Worm (Caenorhabditis elegans) whole organism, mixed stage, embryonic: Measurements from ENCODE around the gene tra-2.

Experiments
- M03D4.4 ChIP-seq: sonication (generic microtip); optimal IDR thresholded peaks from 2 replicates; lab custom pipeline; 2017; ENCODE audit warnings: mild to moderate bottlenecking, missing genetic modification characterization, missing compliant biosample characterization
- bed-3 ChIP-seq: fragments of 200-800 bp; sonication (Bioruptor generic); optimal IDR thresholded peaks from 3 replicates; lab custom pipeline; 2018; ENCODE audit warnings: mild to moderate bottlenecking, missing genetic modification characterization, moderate library complexity, missing compliant biosample characterization
- blmp-1 ChIP-seq: fragments of 150-350 bp; optimal IDR thresholded peaks from 2 replicates; lab custom pipeline; 2014; ENCODE audit warnings: missing biosample characterization, missing genetic modification characterization
- ceh-39 ChIP-seq: fragments of 150-350 bp; optimal IDR thresholded peaks from 2 replicates; lab custom pipeline; 2014; ENCODE audit warnings: missing biosample characterization, missing genetic modification characterization
- ceh-43 ChIP-seq: fragments of 200-800 bp; sonication (Bioruptor generic); optimal IDR thresholded peaks from 2 replicates; lab custom pipeline; 2018; ENCODE audit warnings: mild to moderate bottlenecking, missing genetic modification characterization, moderate library complexity, missing compliant biosample characterization
- ceh-83 ChIP-seq: fragments of 200-800 bp; sonication (Bioruptor generic); optimal IDR thresholded peaks from 2 replicates; lab custom pipeline; 2018; ENCODE audit warnings: mild to moderate bottlenecking, missing genetic modification characterization, missing compliant biosample characterization
- ces-1 ChIP-seq: fragments of 150-350 bp; optimal IDR thresholded peaks from 2 replicates; lab custom pipeline; 2014; ENCODE audit warnings: missing biosample characterization, missing genetic modification reagents, missing genetic modification characterization
- cnd-1 ChIP-seq: fragments of 200-800 bp; sonication (Bioruptor generic); optimal IDR thresholded peaks from 2 replicates; lab custom pipeline; 2018; ENCODE audit warnings: mild to moderate bottlenecking, missing genetic modification characterization, missing compliant biosample characterization
- drap-1 ChIP-seq: fragments of 200-800 bp; sonication (Bioruptor generic); optimal IDR thresholded peaks from 3 replicates; lab custom pipeline; 2018; ENCODE audit warnings: mild to moderate bottlenecking, missing genetic modification characterization, missing compliant biosample characterization
- elt-1 ChIP-seq: sonication (generic microtip); optimal IDR thresholded peaks from 2 replicates; lab custom pipeline; 2017; ENCODE audit warnings: missing genetic modification characterization, mild to moderate bottlenecking, missing compliant biosample characterization, antibody characterized with exemption, moderate library complexity, borderline replicate concordance; ENCODE audit not compliant: insufficient read depth
- elt-3 ChIP-seq: fragments of 150-350 bp; optimal IDR thresholded peaks from 2 replicates; lab custom pipeline; 2014; ENCODE audit warnings: missing biosample characterization, missing genetic modification characterization
- flh-1 ChIP-seq: fragments of 200-800 bp; sonication (Bioruptor generic); optimal IDR thresholded peaks from 2 replicates; lab custom pipeline; 2018; ENCODE audit warnings: mild to moderate bottlenecking, missing genetic modification characterization, moderate library complexity, missing compliant biosample characterization
- ham-2 ChIP-seq: fragments of 200-800 bp; sonication (Bioruptor generic); optimal IDR thresholded peaks from 2 replicates; lab custom pipeline; 2018; ENCODE audit warnings: mild to moderate bottlenecking, missing genetic modification characterization, missing compliant biosample characterization
- hlh-1 ChIP-seq: fragments of 150-350 bp; optimal IDR thresholded peaks from 2 replicates; lab custom pipeline; 2014; ENCODE audit warnings: missing biosample characterization, missing genetic modification reagents, missing genetic modification characterization
- lin-13 ChIP-seq: fragments of 150-350 bp; optimal IDR thresholded peaks from 2 replicates; lab custom pipeline; 2014; ENCODE audit warnings: missing biosample characterization, missing genetic modification characterization
- lin-32 ChIP-seq: fragments of 200-800 bp; sonication (Bioruptor generic); optimal IDR thresholded peaks from 2 replicates; lab custom pipeline; 2018; ENCODE audit warnings: mild to moderate bottlenecking, missing genetic modification characterization, missing compliant biosample characterization
- lsy-2 ChIP-seq: fragments of 150-350 bp; optimal IDR thresholded peaks from 2 replicates; lab custom pipeline; 2014; ENCODE audit warnings: missing biosample characterization, missing genetic modification characterization
- mab-5 ChIP-seq: fragments of 150-350 bp; optimal IDR thresholded peaks from 2 replicates; lab custom pipeline; 2014; ENCODE audit warnings: missing biosample characterization, missing genetic modification characterization
- mep-1 ChIP-seq: fragments of 150-350 bp; optimal IDR thresholded peaks from 2 replicates; lab custom pipeline; 2017; ENCODE audit warnings: missing biosample characterization, missing genetic modification reagents, missing genetic modification characterization, inconsistent platforms
- mls-2 ChIP-seq: sonication (generic microtip); optimal IDR thresholded peaks from 2 replicates; lab custom pipeline; 2016; ENCODE audit warnings: mild to moderate bottlenecking, missing genetic modification characterization, moderate library complexity, missing compliant biosample characterization
- nhr-12 ChIP-seq: fragments of 150-350 bp; optimal IDR thresholded peaks from 2 replicates; lab custom pipeline; 2014; ENCODE audit warnings: missing biosample characterization, missing genetic modification characterization
- nhr-2 ChIP-seq: fragments of 150-350 bp; optimal IDR thresholded peaks from 2 replicates; lab custom pipeline; 2014; ENCODE audit warnings: missing biosample characterization, missing genetic modification characterization
- nhr-237 ChIP-seq: fragments of 150-350 bp; optimal IDR thresholded peaks from 2 replicates; lab custom pipeline; 2014; ENCODE audit warnings: missing biosample characterization, missing genetic modification characterization
- nhr-28 ChIP-seq: fragments of 150-350 bp; optimal IDR thresholded peaks from 2 replicates; lab custom pipeline; 2014; ENCODE audit warnings: missing biosample characterization, missing genetic modification characterization
- nhr-76 ChIP-seq: sonication (generic microtip); optimal IDR thresholded peaks from 2 replicates; lab custom pipeline; 2017; ENCODE audit warnings: missing biosample characterization, missing genetic modification characterization
- pha-4 ChIP-seq: fragments of 150-350 bp; optimal IDR thresholded peaks from 2 replicates; lab custom pipeline; 2018; ENCODE audit warnings: missing biosample characterization, missing genetic modification reagents, missing genetic modification characterization
- sem-2 ChIP-seq: fragments of 200-800 bp; sonication (Bioruptor generic); optimal IDR thresholded peaks from 2 replicates; lab custom pipeline; 2018; ENCODE audit warnings: mild to moderate bottlenecking, missing genetic modification characterization, missing compliant biosample characterization
- snpc-4 ChIP-seq: fragments of 150-350 bp; optimal IDR thresholded peaks from 2 replicates; lab custom pipeline; 2014; ENCODE audit warnings: missing biosample characterization, missing genetic modification characterization
- sptf-1 ChIP-seq: sonication (generic microtip); optimal IDR thresholded peaks from 2 replicates; lab custom pipeline; 2017; ENCODE audit warnings: mild to moderate bottlenecking, missing genetic modification characterization, moderate library complexity, missing compliant biosample characterization
- tbx-8 ChIP-seq: fragments of 200-800 bp; sonication (Bioruptor generic); optimal IDR thresholded peaks from 2 replicates; lab custom pipeline; 2018; ENCODE audit warnings: mild to moderate bottlenecking, missing genetic modification characterization, moderate library complexity, missing compliant biosample characterization
- unc-120 ChIP-seq: sonication (generic microtip); optimal IDR thresholded peaks from 2 replicates; lab custom pipeline; 2017; ENCODE audit warnings: missing genetic modification characterization, missing compliant biosample characterization; ENCODE audit not compliant: poor library complexity, severe bottlenecking
- unc-39 ChIP-seq: fragments of 150-350 bp; optimal IDR thresholded peaks from 2 replicates; lab custom pipeline; 2014; ENCODE audit warnings: missing biosample characterization, missing genetic modification characterization
- unc-62 ChIP-seq: fragments of 150-350 bp; optimal IDR thresholded peaks from 2 replicates; lab custom pipeline; 2014; ENCODE audit warnings: missing biosample characterization, missing genetic modification reagents, missing genetic modification characterization
- zip-8 ChIP-seq: fragments of 150-350 bp; optimal IDR thresholded peaks from 2 replicates; lab custom pipeline; 2014; ENCODE audit warnings: missing biosample characterization, missing genetic modification characterization
- ztf-11 ChIP-seq: fragments of 150-350 bp; optimal IDR thresholded peaks from 2 replicates; lab custom pipeline; 2014; ENCODE audit warnings: missing biosample characterization, missing genetic modification characterization

The tra-2 gene

DNA sequence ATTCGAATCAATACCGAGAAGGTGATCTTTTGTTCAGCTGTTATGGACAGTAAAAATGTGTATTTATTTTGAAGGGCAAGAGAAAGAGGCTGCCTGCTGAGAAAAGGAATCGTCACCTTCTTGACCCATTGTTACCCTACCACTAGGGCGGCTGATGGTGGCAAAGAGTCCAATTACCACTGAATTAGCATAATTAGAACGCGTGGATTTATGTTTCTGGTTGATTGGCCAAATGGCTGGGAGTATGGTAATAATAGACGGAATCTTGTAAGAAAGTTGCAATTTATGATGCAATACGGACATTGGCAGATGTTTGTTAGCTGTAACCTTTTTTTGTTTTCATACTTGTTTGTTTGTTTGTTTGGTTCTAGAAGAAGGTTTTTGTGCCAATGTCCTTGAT, 25.6 kb downstream of the tra-2 start:
- TF ChIP-seq zip-8 (peak; percentile 34), cnd-1 (peak; percentile 60), ceh-43 (GFP tag; lab: Kevin White, UChicago) (peak; percentile 79), nhr-2 (peak; percentile 97), ceh-39 (tag; lab: Kevin White, UChicago) (no peak), ces-1 (GFP tag; lab: Kevin White, UChicago) (peak; percentile 65), mls-2 (peak; percentile 80), unc-39 (tag; lab: Kevin White, UChicago) (peak; percentile 41), ztf-11 (tag; lab: Kevin White, UChicago) (no peak), nhr-237 (no peak), sem-2 (no peak), sptf-1 (tag; lab: Kevin White, UChicago) (peak; percentile 40), ceh-83 (GFP tag; lab: Kevin White, UChicago) (no peak), ham-2 (GFP tag; lab: Kevin White, UChicago) (peak; percentile 37)

DNA sequence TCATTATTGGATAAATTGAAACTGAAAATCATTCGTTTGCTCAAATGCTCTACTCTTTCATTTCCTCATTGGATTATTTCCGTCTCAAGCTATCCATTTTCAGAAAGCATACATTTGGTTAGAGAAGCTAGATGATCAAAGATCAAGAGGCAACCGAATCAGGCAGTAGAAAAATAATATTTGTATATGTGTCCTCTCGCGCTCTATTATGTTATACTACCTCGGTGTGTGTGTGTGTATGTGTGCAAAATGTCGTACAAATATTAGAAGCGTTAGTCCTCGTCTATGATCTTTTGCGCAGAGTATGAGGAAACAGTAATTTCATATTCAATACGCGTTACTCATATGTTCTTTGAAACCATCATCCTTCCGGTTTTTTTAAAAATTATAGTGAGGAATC, 28.4 kb downstream of the tra-2 start:
- TF ChIP-seq ces-1 (GFP tag; lab: Kevin White, UChicago) (peak; percentile 3), flh-1 (no peak), pha-4 (peak; percentile 55)

- TF ChIP-seq nhr-12 (no peak), nhr-28 (tag; lab: Kevin White, UChicago) (no peak), unc-120 (tag; lab: Kevin White, UChicago) (peak; percentile 91), unc-62 (GFP tag; lab: Kevin White, UChicago) (peak; percentile 62), hlh-1 (tag; lab: Kevin White, UChicago) (peak; percentile 97), elt-1 (peak; percentile 60)
- TF ChIP-seq, all 35 proteins: peak for 4
Measured at ce11 chrII:6936528-6936927, 28.9 kb downstream of the tra-2 start.

ce11 chrII:6935975-6936374, 29.5 kb downstream of the tra-2 start:
- no peak for TF ChIP-seq zip-8
- no peak for TF ChIP-seq nhr-12
- no peak for TF ChIP-seq cnd-1
- TF ChIP-seq nhr-2 = no peak
- TF ChIP-seq lsy-2 (tag; lab: Kevin White, UChicago) = no peak
- TF ChIP-seq nhr-28 (tag; lab: Kevin White, UChicago) = no peak
- no peak for TF ChIP-seq lin-13 (tag; lab: Kevin White, UChicago)
- TF ChIP-seq mab-5 (tag; lab: Kevin White, UChicago) = no peak
- no peak for TF ChIP-seq tbx-8 (GFP tag; lab: Kevin White, UChicago)
- no peak for TF ChIP-seq mep-1 (tag; lab: Kevin White, UChicago)
- no peak for TF ChIP-seq drap-1
- TF ChIP-seq blmp-1 (tag; lab: Kevin White, UChicago) = no peak
- TF ChIP-seq ceh-43 (GFP tag; lab: Kevin White, UChicago) = no peak
- no peak for TF ChIP-seq ztf-11 (tag; lab: Kevin White, UChicago)
- TF ChIP-seq unc-62 (GFP tag; lab: Kevin White, UChicago) = peak; percentile 32
- TF ChIP-seq elt-3 = no peak
- TF ChIP-seq snpc-4 (tag; lab: Kevin White, UChicago) = no peak
- no peak for TF ChIP-seq ham-2 (GFP tag; lab: Kevin White, UChicago)
- TF ChIP-seq ceh-39 (tag; lab: Kevin White, UChicago) = no peak
- TF ChIP-seq sem-2 = no peak
- TF ChIP-seq lin-32 (GFP tag; lab: Kevin White, UChicago) = peak; percentile 85
- no peak for TF ChIP-seq unc-39 (tag; lab: Kevin White, UChicago)
- TF ChIP-seq flh-1 = no peak
- no peak for TF ChIP-seq M03D4.4 (tag; lab: Kevin White, UChicago)
- TF ChIP-seq mls-2 = peak; percentile 10
- TF ChIP-seq hlh-1 (tag; lab: Kevin White, UChicago) = peak; percentile 33
- TF ChIP-seq ces-1 (GFP tag; lab: Kevin White, UChicago) = peak; percentile 40
- TF ChIP-seq unc-120 (tag; lab: Kevin White, UChicago) = no peak
- no peak for TF ChIP-seq nhr-237
- no peak for TF ChIP-seq pha-4
- TF ChIP-seq bed-3 (GFP tag; lab: Kevin White, UChicago) = no peak
- no peak for TF ChIP-seq elt-1
- no peak for TF ChIP-seq nhr-76
- no peak for TF ChIP-seq sptf-1 (tag; lab: Kevin White, UChicago)
- no peak for TF ChIP-seq ceh-83 (GFP tag; lab: Kevin White, UChicago)
- TF ChIP-seq, all 35 proteins: peak for 5
